Worm (Caenorhabditis elegans) whole organism, L4/young adult: ENCODE results near the gene clec-183.
"Not testable (repeated sequence)": the region's sequence is repeated elsewhere in the genome, so short reads cannot be mapped to it uniquely, and the experiment has no call there.

Experiments used
- W03F9.2 ChIP-seq: fragments of 150-350 bp; optimal IDR thresholded peaks from 2 replicates; lab custom pipeline; 2014; ENCODE audit warnings: missing biosample characterization, missing genetic modification characterization
- dao-5 ChIP-seq: sonication (generic microtip); optimal IDR thresholded peaks from 2 replicates; lab custom pipeline; 2016; ENCODE audit warnings: missing genotype, missing genetic modification characterization, moderate library complexity, missing compliant biosample characterization
- him-1 ChIP-seq: sonication (generic microtip); optimal IDR thresholded peaks from 2 replicates; lab custom pipeline; 2016; ENCODE audit warnings: missing genotype, missing genetic modification reagents, missing genetic modification characterization, missing compliant biosample characterization

Gene clec-183

DNA sequence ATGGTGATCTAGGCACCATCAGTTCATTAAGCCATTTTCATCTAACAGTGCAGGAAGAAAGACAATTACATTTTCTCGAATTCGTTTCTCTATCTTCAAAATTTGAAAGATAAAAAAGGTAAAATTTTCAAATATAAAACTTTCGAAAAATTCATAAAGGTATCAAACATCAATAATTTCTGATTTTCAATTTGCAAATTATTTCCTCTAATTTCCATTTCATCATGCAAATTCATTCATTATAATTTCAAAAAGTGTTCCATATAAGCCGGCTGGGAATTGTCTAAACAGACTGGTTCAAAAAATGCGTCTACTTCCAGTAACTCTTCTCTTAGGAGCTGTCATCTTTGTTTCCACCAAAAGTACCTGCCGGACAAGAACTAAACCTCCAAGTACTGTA, at the start of gene clec-183:
TSS of gene clec-183 (plus strand) at position 301 of the 400 bp plus-strand sequence.
- TF ChIP-seq W03F9.2 (tag; lab: Kevin White, UChicago) (no peak), him-1 (no peak), dao-5 (tag; lab: Kevin White, UChicago) (no peak)

DNA sequence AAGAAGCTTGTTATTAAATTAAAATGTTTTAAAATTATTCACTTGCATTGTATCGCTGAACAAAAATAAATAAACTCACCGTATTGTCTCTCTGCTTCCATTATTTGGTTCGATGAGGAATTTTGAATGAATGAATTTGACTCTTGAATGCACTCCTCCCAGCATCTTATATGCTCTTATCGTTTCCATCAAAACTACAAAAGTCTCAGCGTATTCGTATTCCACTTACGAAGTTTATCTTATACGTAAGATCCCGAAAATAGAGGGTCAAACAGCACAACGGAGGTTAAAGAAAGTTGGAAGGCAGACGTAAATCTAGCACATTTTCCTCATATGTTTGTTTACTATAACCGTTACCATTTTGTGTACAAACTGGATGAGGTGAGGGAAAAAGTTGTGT, 41.5 kb upstream of the clec-183 start, which contains the start of gene nhr-267:
TSS of gene nhr-267 (minus strand) at position 101 of the 400 bp plus-strand sequence.
- not testable (repeated sequence) for TF ChIP-seq dao-5 (tag; lab: Kevin White, UChicago); him-1; W03F9.2 (tag; lab: Kevin White, UChicago)

DNA sequence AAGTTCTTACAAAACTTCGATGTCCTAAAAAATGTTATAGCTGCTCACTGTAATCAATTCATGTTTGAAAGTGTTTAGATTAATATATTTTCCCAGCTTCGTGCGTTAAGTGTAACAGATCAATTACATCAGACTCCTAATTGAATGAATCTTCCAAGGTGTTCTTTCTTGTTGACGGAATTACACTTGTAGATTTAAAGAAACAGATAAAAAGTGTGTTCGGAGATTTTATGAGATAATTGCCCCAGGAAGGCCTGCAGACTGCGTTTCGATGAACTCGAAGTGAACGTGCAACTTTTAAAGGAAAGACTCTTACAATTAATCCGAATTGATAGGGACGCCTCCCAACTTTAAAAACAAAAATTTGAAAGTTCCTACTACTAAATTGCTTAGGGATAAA, 38.2 kb upstream of the clec-183 start:
- TF ChIP-seq him-1 (no peak), W03F9.2 (tag; lab: Kevin White, UChicago) (no peak), dao-5 (tag; lab: Kevin White, UChicago) (no peak)

DNA sequence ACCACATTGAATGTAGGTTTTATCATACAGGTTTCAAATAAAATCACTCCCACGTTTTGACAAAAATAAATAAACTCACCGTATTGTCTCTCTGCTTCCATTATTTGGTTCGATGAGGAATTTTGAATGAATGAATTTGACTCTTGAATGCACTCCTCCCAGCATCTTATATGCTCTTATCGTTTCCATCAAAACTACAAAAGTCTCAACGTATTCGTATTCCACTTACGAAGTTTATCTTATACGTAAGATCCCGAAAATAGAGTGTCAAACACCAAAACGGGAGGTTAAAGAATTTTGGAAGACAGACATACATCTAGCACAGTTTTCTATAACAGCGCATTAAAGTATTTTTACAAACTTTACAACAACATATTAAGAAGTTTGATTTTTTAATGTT, 34.0 kb upstream of the clec-183 start, which contains the start of gene nhr-264:
TSS of gene nhr-264 (minus strand) at position 101 of the 400 bp plus-strand sequence.
- not testable (repeated sequence) for TF ChIP-seq W03F9.2 (tag; lab: Kevin White, UChicago); dao-5 (tag; lab: Kevin White, UChicago); him-1

DNA sequence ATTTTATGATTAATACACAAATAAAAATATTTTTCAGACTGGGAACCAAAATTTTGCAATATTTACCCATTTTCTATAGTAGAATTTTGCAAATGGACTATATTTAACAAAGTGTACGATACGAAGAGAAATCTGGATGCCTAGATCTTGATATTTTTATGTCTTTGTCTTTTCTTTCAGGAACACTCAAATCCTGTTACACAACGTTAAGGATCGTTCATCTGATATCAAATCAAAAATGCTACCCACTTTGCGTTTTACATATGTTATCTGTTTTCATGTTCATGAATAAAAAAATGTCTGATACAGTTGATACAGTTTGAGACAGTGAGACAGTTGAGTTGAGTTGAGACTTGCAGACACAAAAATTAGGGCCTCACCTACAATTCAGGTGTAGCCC, 31.5 kb upstream of the clec-183 start, which contains the start of gene F49C12.1:
TSS of gene F49C12.1 (minus strand) at position 70 of the 400 bp plus-strand sequence.
- no peak for TF ChIP-seq dao-5 (tag; lab: Kevin White, UChicago)

DNA sequence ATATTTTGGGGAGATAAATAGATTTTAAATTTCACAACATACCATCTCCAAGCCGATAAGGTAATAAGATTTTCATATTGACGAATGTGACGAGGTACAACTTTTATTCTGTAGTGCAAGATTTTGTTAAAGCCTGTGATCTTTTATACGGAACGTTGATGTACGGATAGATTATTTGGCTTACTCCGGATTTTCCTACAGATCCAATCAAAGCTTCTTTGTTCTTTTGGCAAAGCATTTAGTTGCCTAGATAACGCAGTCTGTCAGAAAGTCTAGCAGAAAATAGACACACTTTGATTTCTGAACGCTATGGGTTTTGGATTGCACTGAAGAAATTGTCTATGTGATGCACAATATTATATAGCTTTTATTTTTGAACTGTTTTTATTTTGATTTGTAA, 28.7 kb upstream of the clec-183 start, which contains the start of gene F49C12.2:
TSS of gene F49C12.2 (minus strand) at position 101 of the 400 bp plus-strand sequence.
- no peak for TF ChIP-seq him-1
- no peak for TF ChIP-seq W03F9.2 (tag; lab: Kevin White, UChicago)
- TF ChIP-seq dao-5 (tag; lab: Kevin White, UChicago): no peak

DNA sequence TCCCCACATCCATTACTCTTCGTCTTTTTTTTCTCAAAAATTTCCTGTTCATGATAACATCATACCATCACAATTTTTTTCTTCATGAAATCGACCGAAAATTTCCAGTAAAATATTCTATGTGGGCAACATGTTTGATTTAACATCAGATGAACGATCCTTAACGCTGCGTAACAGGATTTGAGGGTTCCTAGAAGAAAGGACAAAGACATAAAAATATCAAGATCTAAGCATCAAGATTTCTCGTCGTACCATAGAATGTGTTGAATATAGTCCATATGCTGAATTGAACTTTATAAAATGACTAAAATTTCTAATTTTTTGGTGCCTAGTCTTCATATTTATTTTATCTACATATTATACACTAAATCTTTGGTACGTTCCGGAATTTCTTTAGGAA, 27.7 kb upstream of the clec-183 start, which contains the start of gene F49C12.3:
TSS of gene F49C12.3 (plus strand) at position 301 of the 400 bp plus-strand sequence.
- TF ChIP-seq him-1: no peak
- TF ChIP-seq W03F9.2 (tag; lab: Kevin White, UChicago): no peak
- TF ChIP-seq dao-5 (tag; lab: Kevin White, UChicago): no peak

DNA sequence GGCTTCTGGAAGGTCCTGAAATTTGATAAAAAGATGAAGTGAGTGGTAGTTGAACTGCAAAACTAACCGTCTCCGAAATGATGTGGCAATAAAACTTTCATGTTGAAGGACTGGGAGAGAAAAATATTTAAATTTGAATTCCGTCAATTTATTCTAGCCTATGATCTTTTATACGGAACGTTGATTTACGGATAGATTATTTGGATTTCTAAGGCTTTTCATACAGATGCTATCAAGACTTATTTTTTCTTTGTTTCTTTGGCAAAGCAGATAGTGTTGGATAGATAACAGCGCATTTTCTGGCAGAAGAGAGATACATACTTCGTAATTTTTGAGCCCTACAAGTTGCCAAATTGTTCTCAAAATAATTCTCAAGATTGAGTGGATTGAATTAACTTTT, 23.8 kb upstream of the clec-183 start, which contains the start of gene F49C12.4:
TSS of gene F49C12.4 (minus strand) at position 101 of the 400 bp plus-strand sequence.
- TF ChIP-seq him-1 (no peak), dao-5 (tag; lab: Kevin White, UChicago) (no peak), W03F9.2 (tag; lab: Kevin White, UChicago) (no peak)

DNA sequence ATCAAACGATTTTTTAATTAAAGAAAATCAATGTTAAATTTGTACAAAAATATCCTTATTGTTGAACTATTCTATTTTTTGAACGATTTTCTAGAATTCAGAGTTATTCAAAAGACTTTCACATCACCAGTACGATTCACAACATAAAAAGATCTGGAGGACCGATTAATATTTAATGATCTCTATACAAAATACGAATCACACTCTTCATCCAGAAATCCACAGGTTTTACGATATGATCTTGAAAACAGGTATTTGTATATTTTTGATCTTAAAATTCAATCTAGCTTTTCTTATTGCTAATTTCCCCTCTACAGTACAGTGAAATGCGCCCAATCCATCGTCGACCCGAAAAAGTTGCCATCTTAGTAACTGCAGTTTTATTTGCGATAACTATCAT, 23.2 kb upstream of the clec-183 start, which contains the start of gene F49C12.5:
TSS of gene F49C12.5 (plus strand) at position 301 of the 400 bp plus-strand sequence.
- no peak for TF ChIP-seq dao-5 (tag; lab: Kevin White, UChicago)
- TF ChIP-seq him-1: no peak
- TF ChIP-seq W03F9.2 (tag; lab: Kevin White, UChicago): no peak

DNA sequence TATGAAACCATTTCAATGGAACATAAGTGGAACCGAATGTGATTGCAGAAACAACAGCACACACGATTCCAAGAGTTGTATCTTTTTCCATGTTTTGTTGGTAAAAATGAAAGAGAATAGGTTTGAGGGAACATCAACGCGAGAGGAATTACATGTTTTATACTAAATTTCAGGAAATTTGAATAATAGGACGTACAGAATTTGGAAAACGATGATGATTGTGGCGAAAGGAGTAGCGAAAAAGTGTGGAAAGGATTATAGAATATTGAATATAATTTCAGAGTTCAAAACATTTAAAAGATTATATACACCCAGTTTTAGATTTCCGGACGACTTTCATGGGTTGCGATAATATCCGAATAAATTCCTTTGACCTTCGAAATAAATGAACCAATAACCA, 18.8 kb upstream of the clec-183 start, which contains the start of gene F49C12.6:
TSS of gene F49C12.6 (minus strand) at position 101 of the 400 bp plus-strand sequence.
- no peak for TF ChIP-seq W03F9.2 (tag; lab: Kevin White, UChicago)
- TF ChIP-seq dao-5 (tag; lab: Kevin White, UChicago): no peak
- TF ChIP-seq him-1: no peak

DNA sequence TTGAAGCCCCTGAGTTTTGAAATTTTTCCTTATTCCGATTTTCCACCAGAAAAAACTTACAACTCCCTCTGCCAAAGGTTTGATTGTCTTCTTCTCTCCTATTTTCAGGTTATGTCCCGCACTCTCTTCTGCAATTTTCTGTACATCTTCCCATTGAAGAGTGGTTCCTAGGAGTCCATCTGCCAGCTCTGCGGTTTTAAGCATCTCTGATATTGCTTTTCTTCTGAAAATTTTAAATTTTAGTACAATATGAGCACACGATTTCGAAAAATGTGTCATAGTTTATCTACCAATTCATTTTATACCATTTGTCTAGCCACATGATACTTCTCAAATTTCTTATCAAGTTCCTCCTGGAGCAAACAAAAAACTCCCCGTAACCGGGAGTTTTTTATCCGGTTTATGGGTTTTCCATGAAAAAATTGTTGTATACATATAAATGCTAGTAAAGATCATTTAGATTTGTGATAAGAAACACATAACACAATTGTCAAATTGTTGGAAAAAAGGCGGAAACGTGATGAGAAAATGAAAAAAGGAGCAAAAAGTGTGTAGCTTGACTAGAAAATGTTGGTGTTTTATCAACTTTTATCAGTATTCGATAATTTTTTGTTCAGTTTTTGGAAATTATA, 16.8 kb upstream of the clec-183 start:
- TF ChIP-seq him-1 (no peak), W03F9.2 (tag; lab: Kevin White, UChicago) (no peak), dao-5 (tag; lab: Kevin White, UChicago) (no peak)

DNA sequence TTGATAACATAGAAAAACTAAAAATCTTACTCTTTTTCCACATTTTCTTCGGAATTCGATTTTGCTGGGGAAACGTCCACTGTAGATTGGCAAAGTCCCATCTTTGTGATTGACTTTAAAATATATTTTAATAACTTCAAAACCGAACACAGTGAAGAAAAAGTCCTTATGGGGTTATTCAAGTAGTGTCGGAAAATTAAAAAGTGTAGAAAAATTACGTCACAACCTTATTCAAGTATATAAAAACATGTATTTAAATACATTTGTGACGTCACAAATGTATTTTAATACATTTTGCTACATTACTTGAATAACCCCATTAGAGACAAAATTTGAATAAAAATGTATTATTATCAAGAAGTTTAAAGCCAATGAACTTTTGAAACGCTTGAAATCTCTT, 15.0 kb upstream of the clec-183 start, which contains the start of gene F49C12.7:
TSS of gene F49C12.7 (minus strand) at position 101 of the 400 bp plus-strand sequence.
- TF ChIP-seq dao-5 (tag; lab: Kevin White, UChicago); W03F9.2 (tag; lab: Kevin White, UChicago); him-1: not testable (repeated sequence)

DNA sequence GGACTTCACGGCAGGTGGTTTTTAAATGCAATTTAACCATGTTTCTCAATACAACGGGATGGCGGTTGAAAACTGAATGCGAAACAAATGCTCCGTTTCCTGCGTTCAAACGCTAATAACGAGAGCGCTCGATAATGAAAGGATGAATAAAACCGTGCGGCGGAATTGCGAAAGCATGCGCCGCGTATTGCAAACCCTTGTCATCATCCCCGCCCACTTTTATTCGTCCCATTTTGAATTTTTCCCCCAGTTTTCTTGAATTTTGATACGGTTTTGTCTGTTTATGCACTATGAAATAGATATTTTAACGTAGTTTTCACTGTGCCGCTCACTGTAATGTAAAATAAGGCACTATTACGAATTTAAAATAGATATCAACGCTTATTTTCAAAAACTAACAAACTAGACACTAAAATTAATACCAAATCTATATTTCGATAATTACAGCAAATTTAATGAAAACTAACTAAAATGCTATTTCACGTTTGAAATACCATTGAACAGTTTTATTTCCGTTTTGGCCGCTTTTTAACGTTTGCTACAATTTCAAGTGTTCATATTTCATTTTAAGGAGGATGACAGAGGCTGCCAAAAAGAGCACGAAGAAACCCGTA, 11.6 kb upstream of the clec-183 start, which contains the start of the genes F49C12.9 and rpn-7:
TSS of gene F49C12.9 (minus strand) at position 148 of the 614 bp plus-strand sequence.
TSS of gene rpn-7 (plus strand) at position 564 of the 614 bp plus-strand sequence.
- TF ChIP-seq him-1: no peak
- peak; percentile 55 for TF ChIP-seq W03F9.2 (tag; lab: Kevin White, UChicago)

DNA sequence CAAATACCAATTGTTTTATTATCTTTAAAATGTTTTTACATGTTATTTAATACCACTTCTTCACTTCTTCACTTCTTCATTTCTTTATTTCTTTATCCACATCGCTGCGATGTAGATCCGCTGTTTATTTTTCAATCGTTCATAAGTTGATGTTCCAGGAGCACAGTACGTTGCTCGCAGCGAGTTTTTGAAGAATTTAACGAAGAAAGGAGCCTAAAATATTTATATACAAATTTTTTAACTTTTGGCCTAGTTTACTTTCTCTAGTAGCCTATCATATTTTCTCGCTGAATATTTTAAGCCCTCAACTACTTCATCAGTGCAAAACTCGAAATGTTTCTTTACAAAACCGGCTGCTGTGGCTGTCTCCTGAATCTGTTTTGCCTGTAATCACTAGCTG, 9.7 kb upstream of the clec-183 start:
- no peak for TF ChIP-seq W03F9.2 (tag; lab: Kevin White, UChicago)
- no peak for TF ChIP-seq him-1
- no peak for TF ChIP-seq dao-5 (tag; lab: Kevin White, UChicago)
